Fruit fly (Drosophila melanogaster): ENCODE data around the gene CG5515.

CG5515 gene

dm6 chr3R:24205935-24206334, 17.2 kb upstream of the CG5515 start (continued):
- TF ChIP-seq CG4318 (GFP tag; optimal IDR thresholded peaks at IDR 0.05): peak; percentile 32
- TF ChIP-seq Ets96B (tag; optimal IDR thresholded peaks at IDR 0.05): no peak
- no peak for TF ChIP-seq CG6854 (GFP tag; optimal IDR thresholded peaks at IDR 0.05)
- peak; percentile 33 for TF ChIP-seq lz (GFP tag; optimal IDR thresholded peaks at IDR 0.05)
- no peak for TF ChIP-seq Eip75B (GFP tag; optimal IDR thresholded peaks at IDR 0.05)
- no peak for TF ChIP-seq CG16779 (tag; optimal IDR thresholded peaks at IDR 0.05)
- peak; percentile 44 for TF ChIP-seq acj6 (GFP tag; optimal IDR thresholded peaks at IDR 0.05)
- no peak for TF ChIP-seq eg (GFP tag; IDR thresholded peaks at IDR 0.05)
- TF ChIP-seq CG3032 (tag; optimal IDR thresholded peaks at IDR 0.05): no peak
- peak; percentile 28 for TF ChIP-seq Smox (GFP tag; optimal IDR thresholded peaks at IDR 0.05)
- peak; percentile 72 for TF ChIP-seq OdsH (GFP tag; optimal IDR thresholded peaks at IDR 0.05)
- TF ChIP-seq CG6163 (GFP tag; IDR thresholded peaks at IDR 0.05): no peak
- peak; percentile 39 for TF ChIP-seq CG11762 (GFP tag; optimal IDR thresholded peaks at IDR 0.05; ENCODE audit: insufficient read depth)
- peak; percentile 34; the same call in 1 of the 2 replicates for TF ChIP-seq CG15336 (GFP tag; IDR thresholded peaks at IDR 0.05)
- TF ChIP-seq dac (GFP tag; optimal IDR thresholded peaks at IDR 0.05): no peak
- no peak for TF ChIP-seq Eip93F (GFP tag; optimal IDR thresholded peaks at IDR 0.05)
- peak; percentile 73 for TF ChIP-seq Eip78C (GFP tag)
- TF ChIP-seq Lpt (GFP tag; optimal IDR thresholded peaks at IDR 0.05): peak; percentile 7
- no peak for TF ChIP-seq Ets21C (GFP tag; optimal IDR thresholded peaks at IDR 0.05)
- peak; percentile 47 for TF ChIP-seq topi (GFP tag; optimal IDR thresholded peaks at IDR 0.05)
- peak; percentile 59 for TF ChIP-seq esn (GFP tag; optimal IDR thresholded peaks at IDR 0.05)
- TF ChIP-seq pdm3 (GFP tag; optimal IDR thresholded peaks at IDR 0.05): peak; percentile 18
- peak; percentile 74 for TF ChIP-seq CG34406 (GFP tag; optimal IDR thresholded peaks at IDR 0.05)
- TF ChIP-seq Hr39 (GFP tag; optimal IDR thresholded peaks at IDR 0.05): peak; percentile 9
- TF ChIP-seq CG6792 (GFP tag; optimal IDR thresholded peaks at IDR 0.05): peak; percentile 37

dm6 chr3R:24205234-24205894, 16.7 kb upstream of the CG5515 start:
- TF ChIP-seq CG11762 (GFP tag; optimal IDR thresholded peaks at IDR 0.05; ENCODE audit: insufficient read depth): no peak
- TF ChIP-seq topi (GFP tag; optimal IDR thresholded peaks at IDR 0.05): no peak
- TF ChIP-seq CG8632 (GFP tag; optimal IDR thresholded peaks at IDR 0.05): no peak
- TF ChIP-seq dsx (GFP tag; optimal IDR thresholded peaks at IDR 0.05; ENCODE audit: poor library complexity, severe bottlenecking): no peak
- no peak for TF ChIP-seq eg (GFP tag; IDR thresholded peaks at IDR 0.05)
- TF ChIP-seq CG34406 (GFP tag; optimal IDR thresholded peaks at IDR 0.05): no peak
- no peak for TF ChIP-seq Lpt (GFP tag; optimal IDR thresholded peaks at IDR 0.05)
- no peak for TF ChIP-seq CG9139 (GFP tag; optimal IDR thresholded peaks at IDR 0.05)
- no peak for TF ChIP-seq Hr38 (GFP tag; optimal IDR thresholded peaks at IDR 0.05)
- no peak for TF ChIP-seq fd85E (GFP tag; optimal IDR thresholded peaks at IDR 0.05)
- peak; percentile 15 for TF ChIP-seq CG6854 (GFP tag; optimal IDR thresholded peaks at IDR 0.05)
- TF ChIP-seq CG3919 (GFP tag; optimal IDR thresholded peaks at IDR 0.05): no peak
- TF ChIP-seq vri (GFP tag; optimal IDR thresholded peaks at IDR 0.05): peak; percentile 6
- no peak for TF ChIP-seq Sox102F (GFP tag; optimal IDR thresholded peaks at IDR 0.05)
- TF ChIP-seq Blimp-1 (GFP tag; optimal IDR thresholded peaks at IDR 0.05): peak; percentile 80

dm6 chr3R:24204022-24204421, 15.3 kb upstream of the CG5515 start:
- TF ChIP-seq CG32006 (GFP tag; optimal IDR thresholded peaks at IDR 0.05) (peak; percentile 87), ss (GFP tag; optimal IDR thresholded peaks at IDR 0.05) (no peak), CG6792 (GFP tag; optimal IDR thresholded peaks at IDR 0.05) (no peak), salr (GFP tag; optimal IDR thresholded peaks at IDR 0.05) (no peak), CG6808 (GFP tag; optimal IDR thresholded peaks at IDR 0.05) (no peak), Blimp-1 (GFP tag; optimal IDR thresholded peaks at IDR 0.05) (no peak), esn (GFP tag; optimal IDR thresholded peaks at IDR 0.05) (no peak), Sox14 (GFP tag; optimal IDR thresholded peaks at IDR 0.05) (peak; percentile 32), Eip78C (GFP tag) (peak; percentile 78), Hr4 (GFP tag; optimal IDR thresholded peaks at IDR 0.05) (peak; percentile 82), CG8119 (GFP tag; IDR thresholded peaks at IDR 0.05) (peak; percentile 56), CG34406 (GFP tag; optimal IDR thresholded peaks at IDR 0.05) (peak; percentile 12), Ets96B (tag; optimal IDR thresholded peaks at IDR 0.05) (no peak), Eip75B (GFP tag; optimal IDR thresholded peaks at IDR 0.05) (peak; percentile 16), CG3032 (tag; optimal IDR thresholded peaks at IDR 0.05) (peak; percentile 8), Met (GFP tag; optimal IDR thresholded peaks at IDR 0.05) (no peak), CG8632 (GFP tag; optimal IDR thresholded peaks at IDR 0.05) (no peak), CG10631 (GFP tag; optimal IDR thresholded peaks at IDR 0.05) (peak; percentile 26), CG9139 (GFP tag; optimal IDR thresholded peaks at IDR 0.05) (no peak), cyc (GFP tag; optimal IDR thresholded peaks at IDR 0.05) (peak; percentile 16), CG4318 (GFP tag; optimal IDR thresholded peaks at IDR 0.05) (peak; percentile 84), CG6163 (GFP tag; IDR thresholded peaks at IDR 0.05) (no peak), net (GFP tag; optimal IDR thresholded peaks at IDR 0.05) (peak; percentile 10), fd59A (GFP tag; optimal IDR thresholded peaks at IDR 0.05) (no peak), Sox102F (GFP tag; optimal IDR thresholded peaks at IDR 0.05) (no peak)
